Fruit fly (Drosophila melanogaster) whole organism, embryonic: Measurements from ENCODE around the gene Mtpalpha.

Experiments
- Antp ChIP-seq: fragments of 200-800 bp; sonication (Bioruptor generic); optimal IDR thresholded peaks from 3 replicates; lab custom pipeline; 2016; ENCODE audit warnings: missing biosample characterization, missing genetic modification characterization
- Atf-2 ChIP-seq: fragments of 200-800 bp; sonication (Bioruptor generic); optimal IDR thresholded peaks from 2 replicates; lab custom pipeline; 2016; ENCODE audit warnings: missing biosample characterization, missing genetic modification characterization
- B-H1 ChIP-seq: fragments of 200-800 bp; sonication (Bioruptor generic); IDR thresholded peaks from 3 replicates; pipeline ENCODE4 v1.3.6; 2022; ENCODE audit warnings: missing biosample characterization, missing genetic modification characterization
- CG10959 ChIP-seq: fragments of 200-800 bp; sonication (Bioruptor generic); IDR thresholded peaks from 2 replicates; pipeline ENCODE4 v1.3.6; 2022; ENCODE audit warnings: missing biosample characterization, missing genetic modification characterization
- CG11504 ChIP-seq: fragments of 200-800 bp; sonication (Bioruptor generic); optimal IDR thresholded peaks from 3 replicates; lab custom pipeline; 2019; ENCODE audit warnings: missing biosample characterization, mild to moderate bottlenecking, missing genetic modification characterization, moderate library complexity
- CG11696 ChIP-seq: fragments of 200-800 bp; sonication (Bioruptor generic); IDR thresholded peaks from 2 replicates; pipeline ENCODE4 v1.3.6; 2022; ENCODE audit warnings: missing biosample characterization, missing genetic modification characterization
- CG13123 ChIP-seq: fragments of 200-800 bp; sonication (Bioruptor generic); optimal IDR thresholded peaks from 2 replicates; lab custom pipeline; 2016; ENCODE audit warnings: missing biosample characterization, missing genetic modification characterization
- CG16779 ChIP-seq: fragments of 200-800 bp; sonication (Bioruptor generic); IDR thresholded peaks from 2 replicates; pipeline ENCODE4 v1.3.6; 2022; ENCODE audit warnings: missing biosample characterization, missing genetic modification characterization
- CG16863 ChIP-seq: fragments of 200-800 bp; sonication (Bioruptor generic); optimal IDR thresholded peaks from 3 replicates; lab custom pipeline; 2016; ENCODE audit warnings: missing biosample characterization, missing genetic modification characterization
- CG17359 ChIP-seq: fragments of 200-800 bp; sonication (Bioruptor generic); optimal IDR thresholded peaks from 3 replicates; lab custom pipeline; 2018; ENCODE audit warnings: missing biosample characterization, mild to moderate bottlenecking, missing genetic modification characterization, moderate library complexity
- CG2120 ChIP-seq: fragments of 200-800 bp; sonication (Bioruptor generic); optimal IDR thresholded peaks from 3 replicates; lab custom pipeline; 2016; ENCODE audit warnings: missing biosample characterization, missing genetic modification characterization
- CG2678 ChIP-seq: fragments of 200-800 bp; sonication (Bioruptor generic); optimal IDR thresholded peaks from 3 replicates; lab custom pipeline; 2019; ENCODE audit warnings: missing biosample characterization, mild to moderate bottlenecking, missing genetic modification characterization, moderate library complexity
- CG32532 ChIP-seq: fragments of 200-800 bp; sonication (Bioruptor generic); IDR thresholded peaks from 2 replicates; pipeline ENCODE4 v1.3.6; 2022; ENCODE audit warnings: missing biosample characterization, missing genetic modification characterization
- CG4360 ChIP-seq: fragments of 200-800 bp; sonication (Bioruptor generic); IDR thresholded peaks from 2 replicates; pipeline ENCODE4 v1.3.6; 2022; ENCODE audit warnings: missing biosample characterization, missing genetic modification characterization
- CG5953 ChIP-seq: fragments of 200-800 bp; sonication (Bioruptor generic); IDR thresholded peaks from 2 replicates; pipeline ENCODE4 v1.3.6; 2022; ENCODE audit warnings: missing biosample characterization, missing genetic modification characterization
- CG7271 ChIP-seq: fragments of 200-800 bp; sonication (Bioruptor generic); optimal IDR thresholded peaks from 2 replicates; lab custom pipeline; 2018; ENCODE audit warnings: missing biosample characterization, mild to moderate bottlenecking, missing genetic modification characterization, moderate library complexity
- CG8290 ChIP-seq, 3 experiments: fragments of 200-800 bp; sonication (Bioruptor generic); optimal IDR thresholded peaks; 2 replicates each; lab custom pipeline; 2016 to 2019; ENCODE audit warnings: missing biosample characterization in 3 of 3, missing genetic modification characterization in 3 of 3, mild to moderate bottlenecking in 2 of 3, moderate library complexity in 1 of 3
- CG8765 ChIP-seq: fragments of 200-800 bp; sonication (Bioruptor generic); IDR thresholded peaks from 2 replicates; pipeline ENCODE4 v1.3.6; 2022; ENCODE audit warnings: missing biosample characterization, missing genetic modification characterization
- CG9215 ChIP-seq: fragments of 200-800 bp; sonication (Bioruptor generic); IDR thresholded peaks from 2 replicates; pipeline ENCODE4 v1.3.6; 2022; ENCODE audit warnings: missing biosample characterization, missing genetic modification characterization
- CkIIα-i1 ChIP-seq: fragments of 200-800 bp; sonication (Bioruptor generic); IDR thresholded peaks from 2 replicates; pipeline ENCODE4 v1.3.6; 2022; ENCODE audit warnings: missing biosample characterization, missing genetic modification characterization
- ERR ChIP-seq: fragments of 200-800 bp; sonication (Bioruptor generic); optimal IDR thresholded peaks from 2 replicates; lab custom pipeline; 2016; ENCODE audit warnings: missing biosample characterization, missing genetic modification characterization
- Fer1 ChIP-seq: fragments of 200-800 bp; sonication (Bioruptor generic); optimal IDR thresholded peaks from 2 replicates; lab custom pipeline; 2017; ENCODE audit warnings: missing biosample characterization, mild to moderate bottlenecking, missing genetic modification characterization
- H15 ChIP-seq: fragments of 200-800 bp; sonication (Bioruptor generic); IDR thresholded peaks from 3 replicates; pipeline ENCODE4 v1.3.6; 2022; ENCODE audit warnings: missing biosample characterization, missing genetic modification characterization
- HLH4C ChIP-seq: fragments of 200-800 bp; sonication (Bioruptor generic); IDR thresholded peaks from 3 replicates; pipeline ENCODE4 v1.3.6; 2022; ENCODE audit warnings: missing biosample characterization, missing genetic modification characterization; ENCODE audit not compliant: partially characterized antibody
- HmgD ChIP-seq: fragments of 200-800 bp; sonication (Bioruptor generic); optimal IDR thresholded peaks from 3 replicates; lab custom pipeline; 2016; ENCODE audit warnings: missing biosample characterization, missing genetic modification characterization
- Hmr ChIP-seq: fragments of 200-800 bp; sonication (Bioruptor generic); optimal IDR thresholded peaks from 3 replicates; lab custom pipeline; 2017; ENCODE audit warnings: mild to moderate bottlenecking, missing biosample characterization, missing genetic modification reagents, missing genetic modification characterization
- Hmx ChIP-seq: fragments of 200-800 bp; sonication (Bioruptor generic); optimal IDR thresholded peaks from 2 replicates; lab custom pipeline; 2016; ENCODE audit warnings: missing biosample characterization, missing genetic modification characterization
- Meics ChIP-seq: fragments of 200-800 bp; sonication (Bioruptor generic); optimal IDR thresholded peaks from 2 replicates; lab custom pipeline; 2017; ENCODE audit warnings: missing biosample characterization, mild to moderate bottlenecking, missing genetic modification characterization
- Myb ChIP-seq: fragments of 200-800 bp; sonication (Bioruptor generic); optimal IDR thresholded peaks from 2 replicates; lab custom pipeline; 2016; ENCODE audit warnings: missing biosample characterization, missing genetic modification characterization
- Oaz ChIP-seq: fragments of 200-800 bp; sonication (Bioruptor generic); IDR thresholded peaks from 2 replicates; pipeline ENCODE4 v1.3.6; 2022; ENCODE audit warnings: missing biosample characterization, missing genetic modification characterization
- Optix ChIP-seq: fragments of 200-800 bp; sonication (Bioruptor generic); IDR thresholded peaks from 3 replicates; pipeline ENCODE4 v1.3.6; 2022; ENCODE audit warnings: missing biosample characterization, missing genetic modification characterization
- Pdp1 ChIP-seq, 2 experiments: fragments of 200-800 bp; sonication (Bioruptor generic); optimal IDR thresholded peaks; 3 replicates each; lab custom pipeline; 2016; ENCODE audit warnings: missing biosample characterization in 2 of 2, missing genetic modification characterization in 2 of 2, mild to moderate bottlenecking in 1 of 2, moderate library complexity in 1 of 2
- Ptx1 ChIP-seq: fragments of 200-800 bp; sonication (Bioruptor generic); IDR thresholded peaks from 2 replicates; pipeline ENCODE4 v1.3.6; 2022; ENCODE audit warnings: missing biosample characterization, missing genetic modification characterization
- Side ChIP-seq: fragments of 200-800 bp; sonication (Bioruptor generic); optimal IDR thresholded peaks from 2 replicates; lab custom pipeline; 2016; ENCODE audit warnings: missing biosample characterization, missing genetic modification characterization
- Sin3A ChIP-seq: fragments of >200 bp; optimal IDR thresholded peaks from 2 replicates; lab custom pipeline; 2018
- Sox100B ChIP-seq: fragments of 200-800 bp; sonication (Bioruptor generic); optimal IDR thresholded peaks from 3 replicates; lab custom pipeline; 2018; ENCODE audit warnings: missing biosample characterization, mild to moderate bottlenecking, missing genetic modification characterization
- Taf1 ChIP-seq: fragments of 200-800 bp; sonication (Bioruptor generic); IDR thresholded peaks from 2 replicates; pipeline ENCODE4 v1.3.6; 2022; ENCODE audit warnings: missing biosample characterization, missing genetic modification characterization
- abd-A ChIP-seq: fragments of 200-800 bp; sonication (Bioruptor generic); optimal IDR thresholded peaks from 3 replicates; lab custom pipeline; 2019; ENCODE audit warnings: missing biosample characterization, mild to moderate bottlenecking, missing genetic modification characterization, moderate library complexity
- ato ChIP-seq: fragments of 200-800 bp; sonication (Bioruptor generic); IDR thresholded peaks from 2 replicates; pipeline ENCODE4 v1.3.6; 2022; ENCODE audit warnings: missing biosample characterization, missing genetic modification characterization; ENCODE audit not compliant: partially characterized antibody
- bigmax ChIP-seq: fragments of 200-800 bp; sonication (Bioruptor generic); optimal IDR thresholded peaks from 2 replicates; lab custom pipeline; 2018; ENCODE audit warnings: missing biosample characterization, mild to moderate bottlenecking, missing genetic modification characterization
- bsh ChIP-seq, 2 experiments: fragments of 200-800 bp; sonication (Bioruptor generic); optimal IDR thresholded peaks; 2 replicates each; lab custom pipeline; 2017 to 2018; ENCODE audit warnings: mild to moderate bottlenecking in 2 of 2, missing biosample characterization in 2 of 2, missing genetic modification characterization in 2 of 2, moderate library complexity in 1 of 2
- dmrt11E ChIP-seq: fragments of 200-800 bp; sonication (Bioruptor generic); optimal IDR thresholded peaks from 3 replicates; lab custom pipeline; 2018; ENCODE audit warnings: missing biosample characterization, mild to moderate bottlenecking, missing genetic modification characterization, moderate library complexity
- fru ChIP-seq: fragments of >200 bp; optimal IDR thresholded peaks from 2 replicates; lab custom pipeline; 2017
- ftz-f1 ChIP-seq: fragments of 200-800 bp; sonication (Bioruptor generic); optimal IDR thresholded peaks from 2 replicates; lab custom pipeline; 2016; ENCODE audit warnings: missing biosample characterization, missing genetic modification characterization
- fu2 ChIP-seq: fragments of 200-800 bp; sonication (Bioruptor generic); optimal IDR thresholded peaks from 2 replicates; lab custom pipeline; 2016; ENCODE audit warnings: missing biosample characterization, missing genetic modification characterization
- her ChIP-seq: fragments of 200-800 bp; sonication (Bioruptor generic); optimal IDR thresholded peaks from 2 replicates; lab custom pipeline; 2016; ENCODE audit warnings: missing biosample characterization, missing genetic modification characterization
- kay ChIP-seq: fragments of 200-800 bp; sonication (Bioruptor generic); optimal IDR thresholded peaks from 2 replicates; lab custom pipeline; 2016; ENCODE audit warnings: missing biosample characterization, missing genetic modification characterization
- lbe ChIP-seq: fragments of 200-800 bp; sonication (Bioruptor generic); optimal IDR thresholded peaks from 2 replicates; lab custom pipeline; 2016; ENCODE audit warnings: missing biosample characterization, mild to moderate bottlenecking, missing genetic modification characterization
- lola ChIP-seq, 3 experiments: fragments of >200 bp in 2 of 3; fragments of 200-800 bp in 1 of 3; sonication (Bioruptor generic) in 1 of 3; optimal IDR thresholded peaks; 2 replicates each; lab custom pipeline; 2017 to 2019; ENCODE audit warnings: missing biosample characterization in 3 of 3, missing genetic modification characterization in 3 of 3, mild to moderate bottlenecking in 1 of 3, moderate library complexity in 1 of 3
- lov ChIP-seq, 2 experiments: fragments of 200-800 bp in 1 of 2; fragments of >200 bp in 1 of 2; sonication (Bioruptor generic) in 1 of 2; IDR thresholded peaks in 1 of 2; optimal IDR thresholded peaks in 1 of 2; 2 replicates in 1 of 2; 3 replicates in 1 of 2; pipeline versions ENCODE4 v1.3.6 to Lab custom; 2017 to 2022; ENCODE audit warnings: missing biosample characterization in 1 of 2, missing genetic modification characterization in 1 of 2
- trh ChIP-seq: fragments of 200-800 bp; sonication (Bioruptor generic); optimal IDR thresholded peaks from 2 replicates; lab custom pipeline; 2016; ENCODE audit warnings: missing biosample characterization, missing genetic modification characterization
- wor ChIP-seq: fragments of 200-800 bp; sonication (Bioruptor generic); IDR thresholded peaks from 2 replicates; pipeline ENCODE4 v1.3.6; 2022; ENCODE audit warnings: missing biosample characterization, missing genetic modification characterization

Gene Mtpalpha

dm6 chr2L:9562713-9563112 is 13.9 kb downstream of the Mtpalpha start (continued):
- TF ChIP-seq Side (GFP tag; lab: Kevin White, UChicago) (no peak), Pdp1 (GFP tag; optimal IDR thresholded peaks at IDR 0.05; lab: Kevin White, UChicago) (no peak), Fer1 (GFP tag; lab: Kevin White, UChicago) (peak; percentile 36), ftz-f1 (GFP tag; lab: Kevin White, UChicago) (no peak), CG13123 (no peak), Hmx (GFP tag; lab: Kevin White, UChicago) (no peak), fru (lab: Kevin White, UChicago) (no peak), bsh (GFP tag; optimal IDR thresholded peaks at IDR 0.05; lab: Kevin White, UChicago) (no peak), Hmr (peak; percentile 26), H15 (GFP tag; lab: Robert Waterston, UW) (no peak), Antp (GFP tag; lab: Kevin White, UChicago) (no peak), CG5953 (GFP tag; lab: Robert Waterston, UW) (no peak), CG11504 (tag; lab: Kevin White, UChicago) (peak; percentile 19), Ptx1 (GFP tag; lab: Robert Waterston, UW) (no peak), CG2678 (tag; lab: Kevin White, UChicago) (peak; percentile 29), her (GFP tag; lab: Kevin White, UChicago) (no peak), CG7271 (no peak), Sin3A (lab: Kevin White, UChicago) (no peak), lbe (GFP tag; lab: Kevin White, UChicago) (no peak), trh (GFP tag; lab: Kevin White, UChicago) (no peak), fu2 (GFP tag; lab: Kevin White, UChicago) (no peak), Taf1 (no peak), CG11696 (GFP tag; lab: Robert Waterston, UW) (no peak), CkIIα-i1 (no peak), ERR (GFP tag; lab: Kevin White, UChicago) (no peak), Optix (no peak), wor (no peak), B-H1 (GFP tag; lab: Robert Waterston, UW) (no peak), lola (GFP tag; optimal IDR thresholded peaks at IDR 0.05; lab: Kevin White, UChicago) (no peak), CG4360 (GFP tag; lab: Robert Waterston, UW) (no peak), CG16779 (GFP tag; lab: Robert Waterston, UW) (no peak), CG8290 (GFP tag; optimal IDR thresholded peaks at IDR 0.05; lab: Kevin White, UChicago) (no peak), CG8290 (tag; optimal IDR thresholded peaks at IDR 0.05; lab: Kevin White, UChicago) (peak in 1 of 2 experiments; percentile 41), Myb (GFP tag; lab: Kevin White, UChicago) (no peak), lov (optimal IDR thresholded peaks at IDR 0.05; lab: Kevin White, UChicago) (no peak), lov (GFP tag; IDR thresholded peaks at IDR 0.05; lab: Robert Waterston, UW) (0 out of 3 replicates have a peak, but pooled peaks have one; percentile 20), Atf-2 (GFP tag; lab: Kevin White, UChicago) (no peak), CG17359 (tag; lab: Kevin White, UChicago) (no peak), abd-A (tag; lab: Kevin White, UChicago) (peak; percentile 29), kay (GFP tag; lab: Kevin White, UChicago) (no peak), ato (GFP tag; lab: Robert Waterston, UW) (no peak), Oaz (no peak), Sox100B (GFP tag; lab: Kevin White, UChicago) (no peak), CG10959 (GFP tag; lab: Robert Waterston, UW) (no peak), CG8765 (GFP tag; lab: Robert Waterston, UW) (no peak), dmrt11E (tag; lab: Kevin White, UChicago) (no peak), CG2120 (GFP tag; lab: Kevin White, UChicago) (peak; percentile 7), CG9215 (GFP tag; lab: Robert Waterston, UW) (0 out of 2 replicates have a peak, but pooled peaks have one; percentile 16), HLH4C (GFP tag; lab: Robert Waterston, UW) (no peak), bigmax (GFP tag; lab: Kevin White, UChicago) (no peak), HmgD (no peak), CG16863 (GFP tag; lab: Kevin White, UChicago) (no peak), Meics (GFP tag; lab: Kevin White, UChicago) (no peak), CG32532 (GFP tag; lab: Robert Waterston, UW) (no peak)
